Worm (Caenorhabditis elegans) whole organism, young adult: ENCODE results near the gene srg-69.

Experiments
- C17E4.6 ChIP-seq: fragments of 200-800 bp; sonication (Bioruptor generic); IDR thresholded peaks from 2 replicates; pipeline ENCODE4 v1.3.6; 2022; ENCODE audit warnings: missing genetic modification reagents, missing genetic modification characterization, missing compliant biosample characterization
- F33H1.4 ChIP-seq: fragments of 200-800 bp; sonication (Bioruptor generic); IDR thresholded peaks from 2 replicates; pipeline ENCODE4 v1.3.6; 2022; ENCODE audit warnings: missing genetic modification reagents, missing genetic modification characterization, missing compliant biosample characterization
- F39B2.1 ChIP-seq: fragments of 200-800 bp; sonication (Bioruptor generic); IDR thresholded peaks from 2 replicates; pipeline ENCODE4 v1.3.6; 2022; ENCODE audit warnings: missing genetic modification reagents, missing genetic modification characterization, missing compliant biosample characterization
- F57C9.4 ChIP-seq: sonication (generic microtip); optimal IDR thresholded peaks from 2 replicates; lab custom pipeline; 2017; ENCODE audit warnings: mild to moderate bottlenecking, missing genetic modification characterization, missing compliant biosample characterization
- K12H6.12 ChIP-seq: fragments of 200-800 bp; sonication (Bioruptor generic); optimal IDR thresholded peaks from 2 replicates; lab custom pipeline; 2018; ENCODE audit warnings: mild to moderate bottlenecking, missing genetic modification characterization, missing compliant biosample characterization
- T07F8.4 ChIP-seq: sonication (generic microtip); optimal IDR thresholded peaks from 2 replicates; lab custom pipeline; 2016; ENCODE audit warnings: mild to moderate bottlenecking, missing genetic modification characterization, moderate library complexity, missing compliant biosample characterization
- Y53F4B.3 ChIP-seq: fragments of 200-800 bp; sonication (Bioruptor generic); IDR thresholded peaks from 2 replicates; pipeline ENCODE4 v1.3.6; 2022; ENCODE audit warnings: missing genetic modification reagents, missing genetic modification characterization, missing compliant biosample characterization
- Y79H2A.3 ChIP-seq: fragments of 200-800 bp; sonication (Bioruptor generic); conservative IDR thresholded peaks from 2 replicates; pipeline ENCODE4 v1.3.6; 2022; ENCODE audit warnings: missing genetic modification reagents, missing genetic modification characterization, missing compliant biosample characterization
- Y95B8A.8 ChIP-seq: fragments of 200-800 bp; sonication (Bioruptor generic); IDR thresholded peaks from 2 replicates; pipeline ENCODE4 v1.3.6; 2022; ENCODE audit warnings: missing genetic modification reagents, missing genetic modification characterization, missing compliant biosample characterization
- akir-1 ChIP-seq: fragments of 200-800 bp; sonication (Bioruptor generic); optimal IDR thresholded peaks from 2 replicates; lab custom pipeline; 2018; ENCODE audit warnings: mild to moderate bottlenecking, missing genetic modification characterization, moderate library complexity, missing compliant biosample characterization
- atf-7 ChIP-seq: sonication (generic microtip); optimal IDR thresholded peaks from 2 replicates; lab custom pipeline; 2017; ENCODE audit warnings: mild to moderate bottlenecking, missing genetic modification characterization, missing compliant biosample characterization
- bed-2 ChIP-seq: fragments of 200-800 bp; sonication (Bioruptor generic); IDR thresholded peaks from 2 replicates; pipeline ENCODE4 v1.3.6; 2022; ENCODE audit warnings: missing genetic modification reagents, missing genetic modification characterization, missing compliant biosample characterization
- cebp-1 ChIP-seq, 2 experiments: fragments of 200-800 bp in 1 of 2; sonication (Bioruptor generic) in 1 of 2; sonication (generic microtip) in 1 of 2; IDR thresholded peaks in 1 of 2; optimal IDR thresholded peaks in 1 of 2; 2 replicates each; pipeline versions ENCODE4 v1.3.6 to Lab custom; 2017 to 2022; ENCODE audit warnings: missing compliant biosample characterization in 2 of 2, missing genetic modification characterization in 2 of 2, mild to moderate bottlenecking in 1 of 2, missing genetic modification reagents in 1 of 2, moderate library complexity in 1 of 2
- ceh-100 ChIP-seq: fragments of 200-800 bp; sonication (Bioruptor generic); IDR thresholded peaks from 2 replicates; pipeline ENCODE4 v1.3.6; 2022; ENCODE audit warnings: missing genetic modification reagents, missing genetic modification characterization, missing compliant biosample characterization
- ceh-58 ChIP-seq: fragments of 200-800 bp; sonication (Bioruptor generic); IDR thresholded peaks from 2 replicates; pipeline ENCODE4 v1.3.6; 2022; ENCODE audit warnings: missing genetic modification characterization, missing compliant biosample characterization
- ceh-79 ChIP-seq: sonication (generic microtip); optimal IDR thresholded peaks from 2 replicates; lab custom pipeline; 2017; ENCODE audit warnings: mild to moderate bottlenecking, missing genetic modification characterization, missing compliant biosample characterization
- ceh-91 ChIP-seq: fragments of 200-800 bp; sonication (Bioruptor generic); IDR thresholded peaks from 2 replicates; pipeline ENCODE4 v1.3.6; 2022; ENCODE audit warnings: missing genetic modification reagents, missing genetic modification characterization, missing compliant biosample characterization
- die-1 ChIP-seq: sonication (generic microtip); optimal IDR thresholded peaks from 2 replicates; lab custom pipeline; 2016; ENCODE audit warnings: missing genotype, mild to moderate bottlenecking, missing genetic modification characterization, missing compliant biosample characterization
- ekl-4 ChIP-seq: fragments of 200-800 bp; sonication (Bioruptor generic); IDR thresholded peaks from 2 replicates; pipeline ENCODE4 v1.3.6; 2022; ENCODE audit warnings: missing genetic modification reagents, missing genetic modification characterization, missing compliant biosample characterization
- ets-4 ChIP-seq: fragments of 200-800 bp; sonication (Bioruptor generic); optimal IDR thresholded peaks from 2 replicates; lab custom pipeline; 2018; ENCODE audit warnings: mild to moderate bottlenecking, missing genetic modification characterization, missing compliant biosample characterization
- gei-17 ChIP-seq: fragments of 200-800 bp; sonication (Bioruptor generic); optimal IDR thresholded peaks from 2 replicates; lab custom pipeline; 2018; ENCODE audit warnings: mild to moderate bottlenecking, missing genetic modification characterization, missing compliant biosample characterization
- hmg-1.2 ChIP-seq: fragments of 200-800 bp; sonication (Bioruptor generic); IDR thresholded peaks from 2 replicates; pipeline ENCODE4 v1.3.6; 2022; ENCODE audit warnings: missing genetic modification reagents, missing genetic modification characterization, missing compliant biosample characterization
- hrde-1 ChIP-seq: sonication (generic microtip); optimal IDR thresholded peaks from 2 replicates; lab custom pipeline; 2016; ENCODE audit warnings: missing genetic modification characterization, mild to moderate bottlenecking, missing compliant biosample characterization, moderate library complexity, missing genotype, missing genetic modification reagents, borderline replicate concordance
- lag-1 ChIP-seq: fragments of 200-800 bp; sonication (Bioruptor generic); IDR thresholded peaks from 2 replicates; pipeline ENCODE4 v1.3.6; 2022; ENCODE audit warnings: missing genetic modification reagents, missing genetic modification characterization, missing compliant biosample characterization
- let-526 ChIP-seq: fragments of 200-800 bp; sonication (Bioruptor generic); IDR thresholded peaks from 2 replicates; pipeline ENCODE4 v1.3.6; 2022; ENCODE audit warnings: missing genetic modification reagents, missing genetic modification characterization, missing compliant biosample characterization
- let-607 ChIP-seq, 2 experiments: fragments of 200-800 bp in 1 of 2; sonication (Bioruptor generic) in 1 of 2; sonication (generic microtip) in 1 of 2; optimal IDR thresholded peaks; 2 replicates each; lab custom pipeline; 2016 to 2018; ENCODE audit warnings: mild to moderate bottlenecking in 2 of 2, missing compliant biosample characterization in 2 of 2, missing genetic modification characterization in 2 of 2, moderate library complexity in 2 of 2, missing genotype in 1 of 2
- lin-26 ChIP-seq: fragments of 200-800 bp; sonication (Bioruptor generic); IDR thresholded peaks from 2 replicates; pipeline ENCODE4 v1.3.6; 2022; ENCODE audit warnings: missing genetic modification reagents, missing genetic modification characterization, missing compliant biosample characterization
- lin-40 ChIP-seq: sonication (generic microtip); optimal IDR thresholded peaks from 2 replicates; lab custom pipeline; 2016; ENCODE audit warnings: missing genetic modification characterization, mild to moderate bottlenecking, missing compliant biosample characterization, missing genotype, missing genetic modification reagents
- lin-54 ChIP-seq: fragments of 200-800 bp; sonication (Bioruptor generic); optimal IDR thresholded peaks from 2 replicates; lab custom pipeline; 2018; ENCODE audit warnings: mild to moderate bottlenecking, missing genetic modification characterization, missing compliant biosample characterization
- lir-1 ChIP-seq: fragments of 200-800 bp; sonication (Bioruptor generic); conservative IDR thresholded peaks from 2 replicates; pipeline ENCODE4 v1.3.6; 2022; ENCODE audit warnings: missing genetic modification reagents, missing genetic modification characterization, missing compliant biosample characterization
- lsy-27 ChIP-seq: sonication (generic microtip); optimal IDR thresholded peaks from 2 replicates; lab custom pipeline; 2017; ENCODE audit warnings: missing genetic modification characterization, mild to moderate bottlenecking, missing compliant biosample characterization, antibody characterized with exemption, missing genotype, borderline replicate concordance; ENCODE audit not compliant: insufficient read depth
- nfya-1 ChIP-seq: sonication (generic microtip); optimal IDR thresholded peaks from 2 replicates; lab custom pipeline; 2017; ENCODE audit warnings: antibody characterized with exemption, missing compliant biosample characterization, missing genetic modification characterization, borderline replicate concordance; ENCODE audit not compliant: insufficient read depth
- nfya-2 ChIP-seq: fragments of 200-800 bp; sonication (Bioruptor generic); IDR thresholded peaks from 2 replicates; pipeline ENCODE4 v1.3.6; 2022; ENCODE audit warnings: missing genetic modification reagents, missing genetic modification characterization, missing compliant biosample characterization
- nhr-179 ChIP-seq: sonication (generic microtip); optimal IDR thresholded peaks from 2 replicates; lab custom pipeline; 2016; ENCODE audit warnings: mild to moderate bottlenecking, missing genetic modification characterization, missing compliant biosample characterization
- nhr-27 ChIP-seq: fragments of 200-800 bp; sonication (Bioruptor generic); optimal IDR thresholded peaks from 2 replicates; lab custom pipeline; 2018; ENCODE audit warnings: mild to moderate bottlenecking, missing genetic modification characterization, moderate library complexity, missing compliant biosample characterization
- nhr-90 ChIP-seq: sonication (generic microtip); optimal IDR thresholded peaks from 2 replicates; lab custom pipeline; 2016; ENCODE audit warnings: missing genotype, mild to moderate bottlenecking, missing genetic modification characterization, missing compliant biosample characterization
- pbrm-1 ChIP-seq: fragments of 200-800 bp; sonication (Bioruptor generic); IDR thresholded peaks from 2 replicates; pipeline ENCODE4 v1.3.6; 2022; ENCODE audit warnings: missing genetic modification reagents, missing genetic modification characterization, missing compliant biosample characterization
- pha-4 ChIP-seq: fragments of 150-350 bp; sonication (generic microtip); optimal IDR thresholded peaks from 2 replicates; lab custom pipeline; 2014; ENCODE audit warnings: missing biosample characterization, missing genetic modification reagents, missing genetic modification characterization
- sea-2 ChIP-seq: fragments of 200-800 bp; sonication (Bioruptor generic); IDR thresholded peaks from 2 replicates; pipeline ENCODE4 v1.3.6; 2022; ENCODE audit warnings: missing genetic modification characterization, missing compliant biosample characterization
- snpc-1.3 ChIP-seq: sonication (generic microtip); optimal IDR thresholded peaks from 2 replicates; lab custom pipeline; 2017; ENCODE audit warnings: missing genetic modification characterization, mild to moderate bottlenecking, missing compliant biosample characterization, antibody characterized with exemption, moderate library complexity, missing genotype, missing genetic modification reagents; ENCODE audit not compliant: insufficient read depth
- snpc-3.4 ChIP-seq: sonication (generic microtip); optimal IDR thresholded peaks from 2 replicates; lab custom pipeline; 2017; ENCODE audit warnings: missing genetic modification characterization, mild to moderate bottlenecking, missing compliant biosample characterization, antibody characterized with exemption, moderate library complexity, missing genotype, missing genetic modification reagents
- xnd-1 ChIP-seq: sonication (generic microtip); optimal IDR thresholded peaks from 2 replicates; lab custom pipeline; 2016; ENCODE audit warnings: missing genotype, missing genetic modification reagents, missing genetic modification characterization, missing compliant biosample characterization
- ztf-18 ChIP-seq: sonication (generic microtip); optimal IDR thresholded peaks from 2 replicates; lab custom pipeline; 2016; ENCODE audit warnings: missing genotype, mild to moderate bottlenecking, missing genetic modification characterization, missing compliant biosample characterization
- ztf-22 ChIP-seq: fragments of 200-800 bp; sonication (Bioruptor generic); optimal IDR thresholded peaks from 2 replicates; lab custom pipeline; 2018; ENCODE audit warnings: mild to moderate bottlenecking, missing genetic modification characterization, moderate library complexity, missing compliant biosample characterization
- ztf-25 ChIP-seq: fragments of 200-800 bp; sonication (Bioruptor generic); IDR thresholded peaks from 2 replicates; pipeline ENCODE4 v1.3.6; 2022; ENCODE audit warnings: missing genetic modification reagents, missing genetic modification characterization, missing compliant biosample characterization
- ztf-3 ChIP-seq: fragments of 200-800 bp; sonication (Bioruptor generic); optimal IDR thresholded peaks from 2 replicates; lab custom pipeline; 2018; ENCODE audit warnings: mild to moderate bottlenecking, missing genetic modification characterization, missing compliant biosample characterization

The srg-69 gene

ce11 chrII:5377467-5378238, 22.2 kb downstream of the srg-69 start, which contains the start of gene prdx-2 (continued):
- TF ChIP-seq bed-2 (GFP tag; lab: Robert Waterston, UW) (no peak), nhr-179 (no peak), F39B2.1 (GFP tag; lab: Robert Waterston, UW) (no peak), gei-17 (no peak), lin-26 (GFP tag; lab: Robert Waterston, UW) (no peak), hmg-1.2 (GFP tag; lab: Robert Waterston, UW) (peak; percentile 14; the same call in 1 of the 2 replicates), snpc-1.3 (tag; lab: Kevin White, UChicago) (no peak), xnd-1 (tag; lab: Kevin White, UChicago) (peak; percentile 84), nfya-2 (no peak), Y79H2A.3 (no peak), die-1 (tag; lab: Kevin White, UChicago) (no peak), akir-1 (GFP tag; lab: Kevin White, UChicago) (no peak), lir-1 (GFP tag; lab: Robert Waterston, UW) (no peak; the same call in 1 of the 2 replicates), ztf-18 (tag; lab: Kevin White, UChicago) (peak; percentile 22), nhr-90 (tag; lab: Kevin White, UChicago) (no peak), pha-4 (tag; lab: Kevin White, UChicago) (no peak), lag-1 (GFP tag; lab: Robert Waterston, UW) (no peak), ztf-3 (GFP tag; lab: Kevin White, UChicago) (no peak), ceh-79 (tag; lab: Kevin White, UChicago) (no peak), lin-40 (tag; lab: Kevin White, UChicago) (no peak), lin-54 (GFP tag; lab: Kevin White, UChicago) (peak; percentile 75), C17E4.6 (peak; percentile 75), K12H6.12 (tag; lab: Kevin White, UChicago) (no peak), ztf-25 (GFP tag; lab: Robert Waterston, UW) (no peak), nhr-27 (tag; lab: Kevin White, UChicago) (no peak), hrde-1 (tag; lab: Kevin White, UChicago) (no peak), ceh-100 (GFP tag; lab: Robert Waterston, UW) (no peak), lsy-27 (tag; lab: Kevin White, UChicago) (no peak), atf-7 (no peak), F57C9.4 (tag; lab: Kevin White, UChicago) (no peak), sea-2 (GFP tag; lab: Robert Waterston, UW) (no peak), snpc-3.4 (tag; lab: Kevin White, UChicago) (peak; percentile 35), F33H1.4 (GFP tag; lab: Robert Waterston, UW) (peak; percentile 90), ceh-58 (GFP tag; lab: Robert Waterston, UW) (no peak), let-526 (no peak), Y95B8A.8 (GFP tag; lab: Robert Waterston, UW) (peak; percentile 67; the same call in 1 of the 2 replicates), ztf-22 (no peak), ets-4 (GFP tag; lab: Kevin White, UChicago) (no peak), let-607 (tag; optimal IDR thresholded peaks at IDR 0.05; lab: Kevin White, UChicago) (no peak), nfya-1 (tag; lab: Kevin White, UChicago) (no peak), cebp-1 (GFP tag; IDR thresholded peaks at IDR 0.05; lab: Robert Waterston, UW) (no peak), cebp-1 (tag; optimal IDR thresholded peaks at IDR 0.05; lab: Kevin White, UChicago) (no peak), ceh-91 (GFP tag; lab: Robert Waterston, UW) (peak; percentile 94), Y53F4B.3 (GFP tag; lab: Robert Waterston, UW) (no peak), ekl-4 (peak; percentile 70; the same call in 1 of the 2 replicates), T07F8.4 (tag; lab: Kevin White, UChicago) (no peak), pbrm-1 (peak; percentile 68; the same call in 1 of the 2 replicates)
